Worm (Caenorhabditis elegans): ENCODE data around the gene C04H4.1.

DNA sequence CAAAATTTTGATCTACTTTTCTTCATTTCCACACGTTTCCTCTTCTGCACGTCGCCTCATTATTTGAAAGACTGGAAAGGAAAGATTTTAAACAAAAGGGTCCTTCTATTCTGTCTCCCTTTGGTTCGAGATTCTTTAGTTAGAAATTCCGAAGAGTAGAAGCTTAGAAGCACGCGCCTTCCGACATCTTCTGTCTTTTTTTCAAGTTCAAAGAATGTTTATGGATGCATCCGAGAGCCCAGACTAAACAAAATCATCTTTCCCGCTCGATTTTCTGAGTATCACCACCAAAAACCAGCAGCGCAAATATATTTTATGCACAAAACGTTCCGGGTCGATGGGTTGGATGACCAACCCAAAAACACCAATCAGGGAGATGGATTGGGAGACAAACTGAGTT, 25.4 kb downstream of the C04H4.1 start:
- TF ChIP-seq lin-13 (tag; optimal IDR thresholded peaks at IDR 0.05) (no peak), ces-1 (GFP tag; optimal IDR thresholded peaks at IDR 0.05) (no peak), nhr-76 (tag; optimal IDR thresholded peaks at IDR 0.05) (no peak), mls-2 (tag; optimal IDR thresholded peaks at IDR 0.05) (no peak), elt-1 (tag; optimal IDR thresholded peaks at IDR 0.05; ENCODE audit: borderline replicate concordance, insufficient read depth) (no peak), snpc-4 (tag; optimal IDR thresholded peaks at IDR 0.05) (no peak), pha-4 (tag; optimal IDR thresholded peaks at IDR 0.05) (no peak), cnd-1 (tag; optimal IDR thresholded peaks at IDR 0.05) (no peak)
